Fruit fly (Drosophila melanogaster) whole organism, embryonic: ENCODE results near the gene CG31638.

Experiments
- CG11247 ChIP-seq: fragments of 200-800 bp; sonication (Bioruptor generic); IDR thresholded peaks from 2 replicates; pipeline ENCODE4 v1.3.6; 2022; ENCODE audit warnings: missing biosample characterization, missing genetic modification characterization
- CG11398 ChIP-seq: fragments of 200-800 bp; sonication (Bioruptor generic); optimal IDR thresholded peaks from 2 replicates; lab custom pipeline; 2016; ENCODE audit warnings: missing biosample characterization, missing genetic modification characterization
- CG12219 ChIP-seq: fragments of 200-800 bp; sonication (Bioruptor generic); optimal IDR thresholded peaks from 3 replicates; lab custom pipeline; 2018; ENCODE audit warnings: missing biosample characterization, mild to moderate bottlenecking, missing genetic modification characterization
- CG12769 ChIP-seq: fragments of 200-800 bp; sonication (Bioruptor generic); optimal IDR thresholded peaks from 2 replicates; lab custom pipeline; 2019; ENCODE audit warnings: missing biosample characterization, mild to moderate bottlenecking, missing genetic modification characterization, moderate library complexity
- CG15514 ChIP-seq: fragments of 200-800 bp; sonication (Bioruptor generic); optimal IDR thresholded peaks from 3 replicates; lab custom pipeline; 2017; ENCODE audit warnings: missing biosample characterization, missing genetic modification characterization, mild to moderate bottlenecking, moderate library complexity, missing genetic modification reagents
- CG15696 ChIP-seq: fragments of 200-800 bp; sonication (Bioruptor generic); optimal IDR thresholded peaks from 2 replicates; lab custom pipeline; 2019; ENCODE audit warnings: missing biosample characterization, mild to moderate bottlenecking, missing genetic modification characterization, moderate library complexity
- CG1647 ChIP-seq: fragments of 200-800 bp; sonication (Bioruptor generic); optimal IDR thresholded peaks from 3 replicates; lab custom pipeline; 2016; ENCODE audit warnings: missing biosample characterization, missing genetic modification characterization
- CG17359 ChIP-seq: fragments of 200-800 bp; sonication (Bioruptor generic); optimal IDR thresholded peaks from 3 replicates; lab custom pipeline; 2018; ENCODE audit warnings: missing biosample characterization, mild to moderate bottlenecking, missing genetic modification characterization, moderate library complexity
- CG17912 ChIP-seq: fragments of 200-800 bp; sonication (Bioruptor generic); optimal IDR thresholded peaks from 2 replicates; lab custom pipeline; 2018; ENCODE audit warnings: missing biosample characterization, mild to moderate bottlenecking, missing genetic modification characterization
- CG18262 ChIP-seq: fragments of 200-800 bp; optimal IDR thresholded peaks from 3 replicates; lab custom pipeline; 2019; ENCODE audit warnings: missing biosample characterization, mild to moderate bottlenecking, missing genetic modification characterization, moderate library complexity
- CG34376 ChIP-seq: fragments of 200-800 bp; sonication (Bioruptor generic); optimal IDR thresholded peaks from 2 replicates; lab custom pipeline; 2018; ENCODE audit warnings: missing biosample characterization, mild to moderate bottlenecking, missing genetic modification characterization
- CG4282 ChIP-seq: fragments of 200-800 bp; sonication (Bioruptor generic); optimal IDR thresholded peaks from 2 replicates; lab custom pipeline; 2016; ENCODE audit warnings: missing biosample characterization, missing genetic modification characterization
- CG5245 ChIP-seq: fragments of 200-800 bp; sonication (Bioruptor generic); optimal IDR thresholded peaks from 3 replicates; lab custom pipeline; 2016; ENCODE audit warnings: missing biosample characterization, missing genetic modification characterization
- CG6689 ChIP-seq: fragments of 200-800 bp; sonication (Bioruptor generic); IDR thresholded peaks from 2 replicates; pipeline ENCODE4 v1.3.6; 2022; ENCODE audit warnings: missing biosample characterization, missing genetic modification characterization
- CG6791 ChIP-seq: fragments of 200-800 bp; sonication (Bioruptor generic); IDR thresholded peaks from 3 replicates; pipeline ENCODE4 v1.3.6; 2022; ENCODE audit warnings: missing biosample characterization, missing genetic modification characterization; ENCODE audit not compliant: partially characterized antibody
- CG8765 ChIP-seq: fragments of 200-800 bp; sonication (Bioruptor generic); IDR thresholded peaks from 2 replicates; pipeline ENCODE4 v1.3.6; 2022; ENCODE audit warnings: missing biosample characterization, missing genetic modification characterization
- CG9215 ChIP-seq: fragments of 200-800 bp; sonication (Bioruptor generic); IDR thresholded peaks from 2 replicates; pipeline ENCODE4 v1.3.6; 2022; ENCODE audit warnings: missing biosample characterization, missing genetic modification characterization
- D19A ChIP-seq: fragments of 200-800 bp; optimal IDR thresholded peaks from 3 replicates; lab custom pipeline; 2019; ENCODE audit warnings: missing biosample characterization, mild to moderate bottlenecking, missing genetic modification characterization, moderate library complexity
- Dip3 ChIP-seq: fragments of 200-800 bp; sonication (Bioruptor generic); optimal IDR thresholded peaks from 3 replicates; lab custom pipeline; 2016; ENCODE audit warnings: missing biosample characterization, missing genetic modification characterization
- Drgx ChIP-seq: fragments of 200-800 bp; sonication (Bioruptor generic); IDR thresholded peaks from 2 replicates; pipeline ENCODE4 v1.3.6; 2022; ENCODE audit warnings: missing biosample characterization, missing genetic modification characterization
- Elba2 ChIP-seq: fragments of 200-800 bp; sonication (Bioruptor generic); optimal IDR thresholded peaks from 3 replicates; lab custom pipeline; 2016; ENCODE audit warnings: missing biosample characterization, missing genetic modification characterization
- Ets97D ChIP-seq: fragments of 200-800 bp; sonication (Bioruptor generic); optimal IDR thresholded peaks from 3 replicates; lab custom pipeline; 2016; ENCODE audit warnings: missing biosample characterization, missing genetic modification characterization
- Fer1 ChIP-seq: fragments of 200-800 bp; sonication (Bioruptor generic); optimal IDR thresholded peaks from 2 replicates; lab custom pipeline; 2017; ENCODE audit warnings: missing biosample characterization, mild to moderate bottlenecking, missing genetic modification characterization
- HLH3B ChIP-seq: fragments of 200-800 bp; sonication (Bioruptor generic); IDR thresholded peaks from 2 replicates; pipeline ENCODE4 v1.3.6; 2022; ENCODE audit warnings: missing biosample characterization, missing genetic modification characterization
- Hey ChIP-seq: fragments of 200-800 bp; sonication (Bioruptor generic); optimal IDR thresholded peaks from 3 replicates; lab custom pipeline; 2018; ENCODE audit warnings: missing biosample characterization, mild to moderate bottlenecking, missing genetic modification characterization
- Hr3 ChIP-seq: fragments of 200-800 bp; sonication (Bioruptor generic); optimal IDR thresholded peaks from 3 replicates; lab custom pipeline; 2016; ENCODE audit warnings: missing biosample characterization, missing genetic modification characterization
- Hr39 ChIP-seq: fragments of >200 bp; optimal IDR thresholded peaks from 2 replicates; lab custom pipeline; 2017
- Hr51 ChIP-seq, 2 experiments: fragments of 200-800 bp; sonication (Bioruptor generic); optimal IDR thresholded peaks; 2 replicates in 1 of 2; 3 replicates in 1 of 2; lab custom pipeline; 2016 to 2018; ENCODE audit warnings: missing biosample characterization in 2 of 2, missing genetic modification characterization in 2 of 2, mild to moderate bottlenecking in 1 of 2, moderate library complexity in 1 of 2
- Hr78 ChIP-seq, 2 experiments: fragments of 200-800 bp in 1 of 2; fragments of >200 bp in 1 of 2; sonication (Bioruptor generic) in 1 of 2; optimal IDR thresholded peaks; 2 replicates each; lab custom pipeline; 2017 to 2019; ENCODE audit warnings: missing biosample characterization in 2 of 2, missing genetic modification characterization in 2 of 2, mild to moderate bottlenecking in 1 of 2, moderate library complexity in 1 of 2
- Myb ChIP-seq: fragments of 200-800 bp; sonication (Bioruptor generic); optimal IDR thresholded peaks from 2 replicates; lab custom pipeline; 2016; ENCODE audit warnings: missing biosample characterization, missing genetic modification characterization
- PHDP ChIP-seq: fragments of 200-800 bp; sonication (Bioruptor generic); optimal IDR thresholded peaks from 3 replicates; lab custom pipeline; 2018; ENCODE audit warnings: missing biosample characterization, mild to moderate bottlenecking, missing genetic modification characterization, moderate library complexity
- Ssrp ChIP-seq: fragments of 200-800 bp; sonication (Bioruptor generic); optimal IDR thresholded peaks from 2 replicates; lab custom pipeline; 2018; ENCODE audit warnings: missing biosample characterization, mild to moderate bottlenecking, missing genetic modification characterization, moderate library complexity
- amos ChIP-seq: fragments of 200-800 bp; sonication (Bioruptor generic); IDR thresholded peaks from 2 replicates; pipeline ENCODE4 v1.3.6; 2022; ENCODE audit warnings: missing biosample characterization, missing genetic modification characterization; ENCODE audit not compliant: partially characterized antibody
- bowl ChIP-seq: fragments of 200-800 bp; sonication (Bioruptor generic); IDR thresholded peaks from 2 replicates; pipeline ENCODE4 v1.3.6; 2022; ENCODE audit warnings: missing biosample characterization, missing genetic modification characterization
- cwo ChIP-seq: fragments of 200-800 bp; sonication (Bioruptor generic); optimal IDR thresholded peaks from 3 replicates; lab custom pipeline; 2017; ENCODE audit warnings: missing biosample characterization, missing genetic modification characterization, mild to moderate bottlenecking, moderate library complexity, missing genetic modification reagents
- dm ChIP-seq: fragments of 200-800 bp; sonication (Bioruptor generic); optimal IDR thresholded peaks from 3 replicates; lab custom pipeline; 2016; ENCODE audit warnings: missing biosample characterization, missing genetic modification characterization
- dmrt11E ChIP-seq: fragments of 200-800 bp; sonication (Bioruptor generic); optimal IDR thresholded peaks from 3 replicates; lab custom pipeline; 2018; ENCODE audit warnings: missing biosample characterization, mild to moderate bottlenecking, missing genetic modification characterization, moderate library complexity
- dysf ChIP-seq: fragments of 200-800 bp; sonication (Bioruptor generic); IDR thresholded peaks from 3 replicates; pipeline ENCODE4 v1.3.6; 2022; ENCODE audit warnings: missing biosample characterization, missing genetic modification characterization
- en ChIP-seq: fragments of 200-800 bp; sonication (Bioruptor generic); optimal IDR thresholded peaks from 2 replicates; lab custom pipeline; 2016; ENCODE audit warnings: missing biosample characterization, missing genetic modification characterization
- eve ChIP-seq, 2 experiments: fragments of >200 bp; optimal IDR thresholded peaks; 2 replicates each; lab custom pipeline; 2017; ENCODE audit warnings: missing biosample characterization in 2 of 2, missing genetic modification characterization in 2 of 2
- ewg ChIP-seq: fragments of 200-800 bp; sonication (Bioruptor generic); optimal IDR thresholded peaks from 3 replicates; lab custom pipeline; 2017; ENCODE audit warnings: mild to moderate bottlenecking, missing biosample characterization, missing genetic modification reagents, missing genetic modification characterization
- fd96Cb ChIP-seq: fragments of 200-800 bp; sonication (Bioruptor generic); optimal IDR thresholded peaks from 2 replicates; lab custom pipeline; 2018; ENCODE audit warnings: missing biosample characterization, mild to moderate bottlenecking, missing genetic modification characterization, moderate library complexity
- kay ChIP-seq: fragments of 200-800 bp; sonication (Bioruptor generic); optimal IDR thresholded peaks from 2 replicates; lab custom pipeline; 2016; ENCODE audit warnings: missing biosample characterization, missing genetic modification characterization
- knrl ChIP-seq: fragments of 200-800 bp; sonication (Bioruptor generic); IDR thresholded peaks from 3 replicates; pipeline ENCODE4 v1.3.6; 2022; ENCODE audit warnings: missing biosample characterization, missing genetic modification characterization; ENCODE audit not compliant: partially characterized antibody
- mam ChIP-seq: fragments of 200-800 bp; sonication (Bioruptor generic); optimal IDR thresholded peaks from 3 replicates; lab custom pipeline; 2016; ENCODE audit warnings: missing biosample characterization, missing genetic modification characterization
- nau ChIP-seq: fragments of 200-800 bp; sonication (Bioruptor generic); optimal IDR thresholded peaks from 3 replicates; lab custom pipeline; 2017; ENCODE audit warnings: missing biosample characterization, mild to moderate bottlenecking, missing genetic modification characterization, missing genetic modification reagents
- oc ChIP-seq: fragments of 200-800 bp; sonication (Bioruptor generic); optimal IDR thresholded peaks from 2 replicates; lab custom pipeline; 2018; ENCODE audit warnings: missing biosample characterization, mild to moderate bottlenecking, missing genetic modification characterization, moderate library complexity
- row ChIP-seq: fragments of 200-800 bp; sonication (Bioruptor generic); IDR thresholded peaks from 3 replicates; pipeline ENCODE4 v1.3.6; 2022; ENCODE audit warnings: missing biosample characterization, missing genetic modification characterization
- shn ChIP-seq: fragments of 200-800 bp; sonication (Bioruptor generic); optimal IDR thresholded peaks from 3 replicates; lab custom pipeline; 2016; ENCODE audit warnings: missing biosample characterization, missing genetic modification characterization
- stc ChIP-seq: fragments of 200-800 bp; sonication (Bioruptor generic); IDR thresholded peaks from 2 replicates; pipeline ENCODE4 v1.3.6; 2022; ENCODE audit warnings: missing biosample characterization, missing genetic modification characterization
- yki ChIP-seq: fragments of >200 bp; optimal IDR thresholded peaks from 3 replicates; lab custom pipeline; 2018

Gene CG31638

DNA sequence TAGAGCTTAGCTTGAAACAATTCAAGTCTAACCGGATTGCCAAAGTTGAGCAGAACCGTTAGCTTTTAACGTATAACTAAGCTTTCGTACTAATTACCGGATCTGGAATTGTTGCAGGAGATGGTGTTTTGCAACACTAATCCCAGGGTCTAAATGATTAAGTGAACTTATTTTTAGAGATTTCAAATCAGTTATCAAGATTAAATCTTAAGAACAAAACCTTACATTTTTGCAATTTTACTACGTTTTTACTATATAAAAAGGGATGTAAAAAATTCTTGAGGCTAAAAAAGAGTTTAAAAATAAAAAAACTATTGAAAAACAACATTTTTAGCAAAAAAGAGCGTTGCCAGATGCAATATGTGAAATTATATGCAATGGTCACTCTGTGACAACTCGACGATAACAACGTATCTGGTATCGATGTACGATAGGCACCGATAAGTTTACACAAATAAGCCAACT, 2.2 kb upstream of the CG31638 start, which contains the start of the genes KFase and epsilonCOP (continued):
- TF ChIP-seq CG15696 (tag; lab: Kevin White, UChicago) (peak; percentile 41), CG17359 (peak; percentile 43), CG5245 (GFP tag; lab: Kevin White, UChicago) (peak; percentile 38), CG12219 (no peak), CG34376 (GFP tag; lab: Kevin White, UChicago) (peak; percentile 47), CG15514 (peak; percentile 96), CG6791 (peak; percentile 81), Hr39 (lab: Kevin White, UChicago) (no peak), CG8765 (GFP tag; lab: Robert Waterston, UW) (no peak), Elba2 (peak; percentile 4), CG12769 (tag; lab: Kevin White, UChicago) (no peak), Hey (tag; lab: Kevin White, UChicago) (no peak), Myb (GFP tag; lab: Kevin White, UChicago) (peak; percentile 90), kay (GFP tag; lab: Kevin White, UChicago) (peak; percentile 54), CG11398 (peak; percentile 22), CG1647 (GFP tag; lab: Kevin White, UChicago) (peak; percentile 57), fd96Cb (tag; lab: Kevin White, UChicago) (peak; percentile 1), dmrt11E (tag; lab: Kevin White, UChicago) (no peak), oc (peak; percentile 3), Dip3 (peak; percentile 71), dm (GFP tag; lab: Kevin White, UChicago) (peak; percentile 37), mam (peak; percentile 50), Ssrp (tag; lab: Kevin White, UChicago) (peak; percentile 20), knrl (GFP tag; lab: Robert Waterston, UW) (peak; percentile 64), HLH3B (GFP tag; lab: Robert Waterston, UW) (no peak), cwo (GFP tag; lab: Kevin White, UChicago) (no peak), ewg (GFP tag; lab: Kevin White, UChicago) (no peak), CG6689 (GFP tag; lab: Robert Waterston, UW) (no peak), Fer1 (GFP tag; lab: Kevin White, UChicago) (peak; percentile 74), CG17912 (GFP tag; lab: Kevin White, UChicago) (peak; percentile 3), Ets97D (GFP tag; lab: Kevin White, UChicago) (peak; percentile 98), Hr51 (GFP tag; optimal IDR thresholded peaks at IDR 0.05; lab: Kevin White, UChicago) (peak; percentile 56 to 61), nau (GFP tag; lab: Kevin White, UChicago) (no peak), eve (GFP tag; optimal IDR thresholded peaks at IDR 0.05; lab: Kevin White, UChicago) (no peak), CG18262 (tag; lab: Kevin White, UChicago) (peak; percentile 65), PHDP (tag; lab: Kevin White, UChicago) (peak; percentile 60), CG4282 (GFP tag; lab: Kevin White, UChicago) (no peak), CG9215 (GFP tag; lab: Robert Waterston, UW) (peak; percentile 73), stc (GFP tag; lab: Robert Waterston, UW) (no peak), dysf (GFP tag; lab: Robert Waterston, UW) (no peak), shn (GFP tag; lab: Kevin White, UChicago) (peak; percentile 34), yki (lab: Kevin White, UChicago) (no peak), Hr78 (GFP tag; optimal IDR thresholded peaks at IDR 0.05; lab: Kevin White, UChicago) (no peak), D19A (peak; percentile 23), en (GFP tag; lab: Kevin White, UChicago) (no peak), amos (GFP tag; lab: Robert Waterston, UW) (peak; percentile 65), row (GFP tag; lab: Robert Waterston, UW) (peak; percentile 68), bowl (GFP tag; lab: Robert Waterston, UW) (no peak), Drgx (no peak), Hr3 (GFP tag; lab: Kevin White, UChicago) (peak; percentile 51), CG11247 (GFP tag; lab: Robert Waterston, UW) (0 out of 2 replicates have a peak, but pooled peaks have one; percentile 23)
